Fruit fly (Drosophila melanogaster) whole organism: ENCODE data around the gene CG14252.

Experiments used
- psq ChIP-seq: fragments of >200 bp; optimal IDR thresholded peaks from 2 replicates; lab custom pipeline; 2017
- usp ChIP-seq: fragments of >200 bp; optimal IDR thresholded peaks from 2 replicates; lab custom pipeline; 2017; ENCODE audit warnings: missing biosample characterization, missing genetic modification characterization, mixed read lengths

- TF ChIP-seq usp (GFP tag; lab: Kevin White, UChicago) (no peak), psq (lab: Kevin White, UChicago) (no peak)
These were observed 22.9 kb downstream of the CG14252 start for dm6 chr3R:26968313-26968605.
